Worm (Caenorhabditis elegans): ENCODE results near the gene F31F4.1.
A peak's percentile ranks its signal among the peaks of the same experiment; 100 is the strongest.

The F31F4.1 gene

ce11 chrV:682031-682430, 1.8 kb upstream of the F31F4.1 start, which contains the start of gene srx-23:
TSS of gene srx-23 (plus strand) at chrV:682331.
- TF ChIP-seq ceh-32 (tag; optimal IDR thresholded peaks at IDR 0.05; ENCODE audit: poor library complexity) (no peak), T20F7.1 (GFP tag; optimal IDR thresholded peaks at IDR 0.05) (no peak), saeg-2 (GFP tag; IDR thresholded peaks at IDR 0.05) (no peak), nhr-11 (tag; optimal IDR thresholded peaks at IDR 0.05) (no peak), F26F4.8 (GFP tag; conservative IDR thresholded peaks at IDR 0.05) (no peak)

- no peak for TF ChIP-seq snpc-1.2 (GFP tag; IDR thresholded peaks at IDR 0.05)
- TF ChIP-seq nhr-28 (tag; optimal IDR thresholded peaks at IDR 0.05), result no peak
- no peak for TF ChIP-seq fkh-10 (GFP tag; optimal IDR thresholded peaks at IDR 0.05)
- TF ChIP-seq mxl-3 (GFP tag; optimal IDR thresholded peaks at IDR 0.05), result no peak
- no peak for TF ChIP-seq php-3 (GFP tag; IDR thresholded peaks at IDR 0.05)
- no peak for TF ChIP-seq daf-19 (GFP tag; conservative IDR thresholded peaks at IDR 0.05)
- no peak for TF ChIP-seq nhr-25 (tag; optimal IDR thresholded peaks at IDR 0.05; ENCODE audit: borderline replicate concordance, insufficient read depth)
- TF ChIP-seq tra-1 (GFP tag; IDR thresholded peaks at IDR 0.05), result no peak
- no peak for TF ChIP-seq lin-15B (tag; optimal IDR thresholded peaks at IDR 0.05)
- TF ChIP-seq zfp-3 (GFP tag; conservative IDR thresholded peaks at IDR 0.05), result no peak
- no peak for TF ChIP-seq mxl-2 (GFP tag; conservative IDR thresholded peaks at IDR 0.05)
- no peak for TF ChIP-seq nhr-102 (tag; optimal IDR thresholded peaks at IDR 0.05)
- no peak for TF ChIP-seq nhr-6 (tag; optimal IDR thresholded peaks at IDR 0.05)
- no peak for TF ChIP-seq set-16 (GFP tag; IDR thresholded peaks at IDR 0.05)
- TF ChIP-seq ceh-82 (tag; optimal IDR thresholded peaks at IDR 0.05), result no peak
- TF ChIP-seq ztf-7 (tag; optimal IDR thresholded peaks at IDR 0.05), result no peak
- no peak for TF ChIP-seq unc-62 (GFP tag; optimal IDR thresholded peaks at IDR 0.05 in 1 of 2)
- TF ChIP-seq unc-62 (tag; optimal IDR thresholded peaks at IDR 0.05), result no peak
- no peak for TF ChIP-seq ceh-20 (GFP tag; IDR thresholded peaks at IDR 0.05)
Observed at ce11 chrV:687384-687783, 3.5 kb downstream of the F31F4.1 start, which contains the start of gene H25P19.1. TSS of gene H25P19.1 (plus strand) at chrV:687684.

ce11 chrV:689538-689937, 5.7 kb downstream of the F31F4.1 start:
- TF ChIP-seq aha-1 (tag) (peak; percentile 72), madf-5 (GFP tag; IDR thresholded peaks at IDR 0.05) (0 out of 4 replicates have a peak, but pooled peaks of 1 of the 2 experiments have one; percentile 24), set-16 (GFP tag; IDR thresholded peaks at IDR 0.05) (peak; percentile 87), nhr-6 (tag; optimal IDR thresholded peaks at IDR 0.05) (no peak), php-3 (GFP tag; IDR thresholded peaks at IDR 0.05) (0 out of 2 replicates have a peak, but pooled peaks have one; percentile 26)

- TF ChIP-seq madf-9 (GFP tag; conservative IDR thresholded peaks at IDR 0.05), result no peak
- TF ChIP-seq unc-62 (GFP tag; optimal IDR thresholded peaks at IDR 0.05 in 1 of 2), result peak in 1 of 2 experiments; percentile 90
- no peak for TF ChIP-seq unc-62 (tag; optimal IDR thresholded peaks at IDR 0.05)
Observed at ce11 chrV:692720-693422, 9.0 kb downstream of the F31F4.1 start, which contains the start of gene srx-4. TSS of gene srx-4 (minus strand) at chrV:692770.

ce11 chrV:694625-695024, 10.8 kb downstream of the F31F4.1 start, which contains the start of gene srj-53:
TSS of gene srj-53 (minus strand) at chrV:694725.
- no peak for TF ChIP-seq D1046.2 (GFP tag; IDR thresholded peaks at IDR 0.05)
- TF ChIP-seq madf-5 (GFP tag; IDR thresholded peaks at IDR 0.05), result no peak
- TF ChIP-seq jun-1 (tag; optimal IDR thresholded peaks at IDR 0.05), result no peak
- no peak for TF ChIP-seq dve-1 (tag; optimal IDR thresholded peaks at IDR 0.05; ENCODE audit: insufficient read depth)
- TF ChIP-seq ZK546.5 (tag; optimal IDR thresholded peaks at IDR 0.05), result no peak
- TF ChIP-seq fkh-10 (GFP tag; optimal IDR thresholded peaks at IDR 0.05), result no peak
- no peak for TF ChIP-seq saeg-2 (GFP tag; IDR thresholded peaks at IDR 0.05)
- TF ChIP-seq daf-8 (GFP tag; IDR thresholded peaks at IDR 0.05), result no peak
